Fruit fly (Drosophila melanogaster) whole organism, embryonic: ENCODE results near the gene CG12814.

Experiments used
- B-H1 ChIP-seq: fragments of 200-800 bp; sonication (Bioruptor generic); IDR thresholded peaks from 3 replicates; pipeline ENCODE4 v1.3.6; 2022; ENCODE audit warnings: missing biosample characterization, missing genetic modification characterization
- CG10147 ChIP-seq: fragments of 200-800 bp; sonication (Bioruptor generic); optimal IDR thresholded peaks from 2 replicates; lab custom pipeline; 2019; ENCODE audit warnings: missing biosample characterization, mild to moderate bottlenecking, missing genetic modification characterization, moderate library complexity
- CG10462 ChIP-seq: fragments of 200-800 bp; sonication (Bioruptor generic); optimal IDR thresholded peaks from 2 replicates; lab custom pipeline; 2016; ENCODE audit warnings: missing biosample characterization, missing genetic modification characterization
- CG11723 ChIP-seq: fragments of 200-800 bp; sonication (Bioruptor generic); optimal IDR thresholded peaks from 2 replicates; lab custom pipeline; 2017; ENCODE audit warnings: missing biosample characterization, mild to moderate bottlenecking, missing genetic modification characterization
- CG14667 ChIP-seq: fragments of 200-800 bp; sonication (Bioruptor generic); IDR thresholded peaks from 2 replicates; pipeline ENCODE4 v1.3.6; 2022; ENCODE audit warnings: missing biosample characterization, missing genetic modification characterization
- CG15269 ChIP-seq: fragments of 200-800 bp; sonication (Bioruptor generic); optimal IDR thresholded peaks from 2 replicates; lab custom pipeline; 2018; ENCODE audit warnings: missing biosample characterization, mild to moderate bottlenecking, missing genetic modification characterization, moderate library complexity
- CG16779 ChIP-seq: fragments of 200-800 bp; sonication (Bioruptor generic); IDR thresholded peaks from 2 replicates; pipeline ENCODE4 v1.3.6; 2022; ENCODE audit warnings: missing biosample characterization, missing genetic modification characterization
- CG16863 ChIP-seq: fragments of 200-800 bp; sonication (Bioruptor generic); optimal IDR thresholded peaks from 3 replicates; lab custom pipeline; 2016; ENCODE audit warnings: missing biosample characterization, missing genetic modification characterization
- CG18476 ChIP-seq: fragments of 200-800 bp; sonication (Bioruptor generic); optimal IDR thresholded peaks from 2 replicates; lab custom pipeline; 2016; ENCODE audit warnings: missing biosample characterization, mild to moderate bottlenecking, missing genetic modification characterization
- CG3281 ChIP-seq: fragments of 200-800 bp; sonication (Bioruptor generic); optimal IDR thresholded peaks from 3 replicates; lab custom pipeline; 2017; ENCODE audit warnings: missing biosample characterization, mild to moderate bottlenecking, missing genetic modification characterization
- CG33213 ChIP-seq: fragments of 200-800 bp; sonication (Bioruptor generic); optimal IDR thresholded peaks from 3 replicates; lab custom pipeline; 2016; ENCODE audit warnings: missing biosample characterization, missing genetic modification characterization
- CG34422 ChIP-seq: fragments of 200-800 bp; sonication (Bioruptor generic); IDR thresholded peaks from 3 replicates; pipeline ENCODE4 v1.3.6; 2022; ENCODE audit warnings: missing biosample characterization, missing genetic modification characterization
- CG3726 ChIP-seq: fragments of 200-800 bp; sonication (Bioruptor generic); IDR thresholded peaks from 3 replicates; pipeline ENCODE4, ENCODE4 v1.3.6; 2022; ENCODE audit warnings: missing biosample characterization, missing genetic modification characterization
- CG4730 ChIP-seq: fragments of 200-800 bp; sonication (Bioruptor generic); IDR thresholded peaks from 2 replicates; pipeline ENCODE4 v1.3.6; 2022; ENCODE audit warnings: missing biosample characterization, missing genetic modification characterization
- CG7786 ChIP-seq: fragments of 200-800 bp; sonication (Bioruptor generic); optimal IDR thresholded peaks from 2 replicates; lab custom pipeline; 2016; ENCODE audit warnings: missing biosample characterization, missing genetic modification characterization
- CG8388 ChIP-seq: fragments of 200-800 bp; sonication (Bioruptor generic); optimal IDR thresholded peaks from 2 replicates; lab custom pipeline; 2019; ENCODE audit warnings: missing biosample characterization, mild to moderate bottlenecking, missing genetic modification characterization, moderate library complexity
- CkIIα-i1 ChIP-seq: fragments of 200-800 bp; sonication (Bioruptor generic); IDR thresholded peaks from 2 replicates; pipeline ENCODE4 v1.3.6; 2022; ENCODE audit warnings: missing biosample characterization, missing genetic modification characterization
- D ChIP-seq, 2 experiments: fragments of 200-800 bp in 1 of 2; fragments of >200 bp in 1 of 2; sonication (Bioruptor generic) in 1 of 2; optimal IDR thresholded peaks; 2 replicates in 1 of 2; 3 replicates in 1 of 2; lab custom pipeline; 2017; ENCODE audit warnings: mild to moderate bottlenecking in 1 of 2, missing biosample characterization in 1 of 2, missing genetic modification characterization in 1 of 2, missing genetic modification reagents in 1 of 2
- Dbx ChIP-seq: fragments of 200-800 bp; sonication (Bioruptor generic); IDR thresholded peaks from 3 replicates; pipeline ENCODE4 v1.3.6; 2022; ENCODE audit warnings: missing biosample characterization, missing genetic modification characterization
- Drgx ChIP-seq: fragments of 200-800 bp; sonication (Bioruptor generic); IDR thresholded peaks from 2 replicates; pipeline ENCODE4 v1.3.6; 2022; ENCODE audit warnings: missing biosample characterization, missing genetic modification characterization
- HmgZ ChIP-seq: fragments of 200-800 bp; sonication (Bioruptor generic); optimal IDR thresholded peaks from 2 replicates; lab custom pipeline; 2018; ENCODE audit warnings: missing biosample characterization, mild to moderate bottlenecking, missing genetic modification characterization
- Lim3 ChIP-seq: fragments of 200-800 bp; sonication (Bioruptor generic); IDR thresholded peaks from 2 replicates; pipeline ENCODE4 v1.3.6; 2022; ENCODE audit warnings: missing biosample characterization, missing genetic modification characterization
- MESR4 ChIP-seq: fragments of 200-800 bp; sonication (Bioruptor generic); optimal IDR thresholded peaks from 2 replicates; lab custom pipeline; 2018; ENCODE audit warnings: missing biosample characterization, mild to moderate bottlenecking, missing genetic modification characterization, moderate library complexity
- Max ChIP-seq: fragments of 200-800 bp; sonication (Bioruptor generic); optimal IDR thresholded peaks from 2 replicates; lab custom pipeline; 2016; ENCODE audit warnings: missing biosample characterization, mild to moderate bottlenecking, missing genetic modification characterization
- NC2α ChIP-seq: fragments of 200-800 bp; sonication (Bioruptor generic); optimal IDR thresholded peaks from 2 replicates; lab custom pipeline; 2016; ENCODE audit warnings: missing biosample characterization, missing genetic modification characterization
- Nf-YA ChIP-seq: fragments of 200-800 bp; sonication (Bioruptor generic); IDR thresholded peaks from 2 replicates; pipeline ENCODE4 v1.3.6; 2022; ENCODE audit warnings: missing biosample characterization, missing genetic modification characterization
- Poxn ChIP-seq: fragments of 200-800 bp; sonication (Bioruptor generic); IDR thresholded peaks from 2 replicates; pipeline ENCODE4 v1.3.6; 2022; ENCODE audit warnings: missing biosample characterization, missing genetic modification characterization
- Rx ChIP-seq: fragments of 200-800 bp; sonication (Bioruptor generic); IDR thresholded peaks from 2 replicates; pipeline ENCODE4 v1.3.6; 2022; ENCODE audit warnings: missing biosample characterization, missing genetic modification characterization
- Side ChIP-seq: fragments of 200-800 bp; sonication (Bioruptor generic); optimal IDR thresholded peaks from 2 replicates; lab custom pipeline; 2016; ENCODE audit warnings: missing biosample characterization, missing genetic modification characterization
- Six4 ChIP-seq: fragments of 200-800 bp; sonication (Bioruptor generic); optimal IDR thresholded peaks from 2 replicates; lab custom pipeline; 2016; ENCODE audit warnings: missing biosample characterization, missing genetic modification characterization
- Stat92E ChIP-seq, 3 experiments: fragments of >200 bp in 2 of 3; fragments of 200-800 bp in 1 of 3; sonication (Bioruptor generic) in 1 of 3; optimal IDR thresholded peaks; 2 replicates each; lab custom pipeline; 2017 to 2019; ENCODE audit warnings: missing biosample characterization in 3 of 3, missing genetic modification characterization in 3 of 3, mild to moderate bottlenecking in 1 of 3, moderate library complexity in 1 of 3
- ato ChIP-seq: fragments of 200-800 bp; sonication (Bioruptor generic); IDR thresholded peaks from 2 replicates; pipeline ENCODE4 v1.3.6; 2022; ENCODE audit warnings: missing biosample characterization, missing genetic modification characterization; ENCODE audit not compliant: partially characterized antibody
- bab2 ChIP-seq: fragments of 200-800 bp; sonication (Bioruptor generic); optimal IDR thresholded peaks from 2 replicates; lab custom pipeline; 2016; ENCODE audit warnings: missing biosample characterization, missing genetic modification characterization
- bsh ChIP-seq, 2 experiments: fragments of 200-800 bp; sonication (Bioruptor generic); optimal IDR thresholded peaks; 2 replicates each; lab custom pipeline; 2017 to 2018; ENCODE audit warnings: mild to moderate bottlenecking in 2 of 2, missing biosample characterization in 2 of 2, missing genetic modification characterization in 2 of 2, moderate library complexity in 1 of 2
- croc ChIP-seq: fragments of 200-800 bp; sonication (Bioruptor generic); conservative IDR thresholded peaks from 3 replicates; pipeline ENCODE4 v1.3.6; 2022; ENCODE audit warnings: missing biosample characterization, missing genetic modification characterization
- dm ChIP-seq: fragments of 200-800 bp; sonication (Bioruptor generic); optimal IDR thresholded peaks from 3 replicates; lab custom pipeline; 2016; ENCODE audit warnings: missing biosample characterization, missing genetic modification characterization
- gem ChIP-seq: fragments of 200-800 bp; sonication (Bioruptor generic); optimal IDR thresholded peaks from 2 replicates; lab custom pipeline; 2019; ENCODE audit warnings: missing biosample characterization, mild to moderate bottlenecking, missing genetic modification characterization, moderate library complexity
- jigr1 ChIP-seq: fragments of 200-800 bp; sonication (Bioruptor generic); IDR thresholded peaks from 3 replicates; pipeline ENCODE4 v1.3.6; 2022; ENCODE audit warnings: missing biosample characterization, missing genetic modification characterization
- mirr ChIP-seq: fragments of 200-800 bp; sonication (Bioruptor generic); optimal IDR thresholded peaks from 3 replicates; lab custom pipeline; 2018; ENCODE audit warnings: missing biosample characterization, mild to moderate bottlenecking, missing genetic modification characterization
- oc ChIP-seq: fragments of 200-800 bp; sonication (Bioruptor generic); optimal IDR thresholded peaks from 2 replicates; lab custom pipeline; 2018; ENCODE audit warnings: missing biosample characterization, mild to moderate bottlenecking, missing genetic modification characterization, moderate library complexity
- pan ChIP-seq, 4 experiments: fragments of >200 bp in 3 of 4; fragments of 200-800 bp in 1 of 4; sonication (Bioruptor generic) in 1 of 4; optimal IDR thresholded peaks in 3 of 4; IDR thresholded peaks in 1 of 4; 2 replicates each; pipeline versions ENCODE4 v1.3.6 to Lab custom; 2017 to 2022; ENCODE audit warnings: missing biosample characterization in 2 of 4, missing genetic modification characterization in 2 of 4, mixed read lengths in 1 of 4
- phol ChIP-seq: fragments of 200-800 bp; sonication (Bioruptor generic); optimal IDR thresholded peaks from 3 replicates; lab custom pipeline; 2018; ENCODE audit warnings: missing biosample characterization, mild to moderate bottlenecking, missing genetic modification characterization, moderate library complexity
- sd ChIP-seq: fragments of 200-800 bp; sonication (Bioruptor generic); optimal IDR thresholded peaks from 3 replicates; lab custom pipeline; 2018; ENCODE audit warnings: missing biosample characterization, mild to moderate bottlenecking, missing genetic modification characterization, moderate library complexity
- sens-2 ChIP-seq: fragments of 200-800 bp; sonication (Bioruptor generic); IDR thresholded peaks from 2 replicates; pipeline ENCODE4 v1.3.6; 2022; ENCODE audit warnings: missing biosample characterization, missing genetic modification characterization
- sna ChIP-seq: fragments of 200-800 bp; sonication (Bioruptor generic); IDR thresholded peaks from 2 replicates; pipeline ENCODE4 v1.3.6; 2022; ENCODE audit warnings: missing biosample characterization, missing genetic modification characterization; ENCODE audit not compliant: partially characterized antibody
- trh ChIP-seq: fragments of 200-800 bp; sonication (Bioruptor generic); optimal IDR thresholded peaks from 2 replicates; lab custom pipeline; 2016; ENCODE audit warnings: missing biosample characterization, missing genetic modification characterization
- unpg ChIP-seq: fragments of 200-800 bp; sonication (Bioruptor generic); optimal IDR thresholded peaks from 3 replicates; lab custom pipeline; 2018; ENCODE audit warnings: missing biosample characterization, mild to moderate bottlenecking, missing genetic modification characterization, moderate library complexity
- vfl ChIP-seq: fragments of 200-800 bp; sonication (Bioruptor generic); optimal IDR thresholded peaks from 2 replicates; lab custom pipeline; 2016; ENCODE audit warnings: missing biosample characterization, missing genetic modification characterization
- vnd ChIP-seq: fragments of 200-800 bp; sonication (Bioruptor generic); IDR thresholded peaks from 3 replicates; pipeline ENCODE4 v1.3.6; 2022; ENCODE audit warnings: missing biosample characterization, missing genetic modification characterization; ENCODE audit not compliant: partially characterized antibody

Gene CG12814

DNA sequence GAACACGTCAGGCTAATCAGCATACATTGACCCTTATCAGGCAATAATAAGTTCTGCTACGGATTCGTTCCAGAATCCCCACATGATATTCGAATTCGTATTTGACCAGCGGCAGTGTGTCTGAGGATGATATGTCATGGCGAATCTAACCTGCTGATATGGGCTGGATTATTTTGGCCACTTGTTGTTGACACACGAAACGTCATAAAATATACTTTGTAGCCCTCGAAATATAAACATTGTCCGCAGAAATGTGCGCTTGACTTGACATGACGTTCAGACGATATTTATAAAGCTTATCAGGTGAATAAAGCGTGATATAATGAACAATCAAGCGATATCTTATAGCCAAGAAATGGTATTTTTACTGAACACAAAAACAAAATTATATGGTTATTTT is 23.1 kb downstream of the CG12814 start (continued):
- no peak for TF ChIP-seq CG18476 (GFP tag; lab: Kevin White, UChicago)
- no peak for TF ChIP-seq trh (GFP tag; lab: Kevin White, UChicago)
- no peak for TF ChIP-seq croc (GFP tag; lab: Robert Waterston, UW)
- no peak for TF ChIP-seq Lim3 (GFP tag; lab: Robert Waterston, UW)
- peak; percentile 30 for TF ChIP-seq CG3281 (GFP tag; lab: Kevin White, UChicago)
- peak; percentile 48 for TF ChIP-seq mirr (GFP tag; lab: Kevin White, UChicago)
- TF ChIP-seq sd = no peak
- no peak for TF ChIP-seq Rx (GFP tag; lab: Robert Waterston, UW)
- no peak for TF ChIP-seq ato (GFP tag; lab: Robert Waterston, UW)
- TF ChIP-seq B-H1 = no peak
- peak; percentile 15 for TF ChIP-seq CG10147 (GFP tag; lab: Kevin White, UChicago)
- TF ChIP-seq HmgZ (tag; lab: Kevin White, UChicago) = peak; percentile 14
- TF ChIP-seq Six4 (GFP tag; lab: Kevin White, UChicago) = no peak
- no peak for TF ChIP-seq CG11723 (GFP tag; lab: Kevin White, UChicago)
- no peak for TF ChIP-seq CG4730 (GFP tag; lab: Robert Waterston, UW)
- TF ChIP-seq CG10462 (GFP tag; lab: Kevin White, UChicago) = no peak
- no peak for TF ChIP-seq CG34422 (GFP tag; lab: Robert Waterston, UW)
- TF ChIP-seq CkIIα-i1 (GFP tag; lab: Robert Waterston, UW) = no peak
- TF ChIP-seq Dbx (GFP tag; lab: Robert Waterston, UW) = no peak

DNA sequence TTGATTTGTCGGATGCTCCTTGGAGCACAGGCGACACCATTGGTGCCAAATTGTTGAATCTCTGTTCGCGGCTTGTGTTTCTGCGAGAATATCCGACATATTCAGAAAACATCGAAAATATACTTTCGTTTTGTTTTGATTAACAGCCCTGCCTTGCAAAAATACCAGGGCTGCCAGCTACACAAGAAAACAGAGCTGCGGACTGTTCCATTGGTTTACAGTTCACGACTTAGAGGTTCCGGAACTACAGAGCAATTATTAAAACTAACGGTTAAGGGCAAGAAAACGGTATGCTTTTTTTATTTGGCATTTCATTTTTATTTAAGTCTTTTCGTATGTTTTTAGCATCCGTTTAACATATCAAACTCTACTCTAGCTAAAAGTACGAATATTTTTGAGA is 28.2 kb downstream of the CG12814 start, which contains the start of gene CG6254:
TSS of gene CG6254 (minus strand) at position 169 of the 400 bp plus-strand sequence.
- TF ChIP-seq dm (GFP tag; lab: Kevin White, UChicago) = peak; percentile 31
- TF ChIP-seq CG33213 = peak; percentile 40
- TF ChIP-seq Max = no peak
- 0 out of 2 replicates have a peak, but pooled peaks have one; percentile 14 for TF ChIP-seq sens-2 (GFP tag; lab: Robert Waterston, UW)
- peak; percentile 22; the same call in 1 of the 2 replicates for TF ChIP-seq sna (GFP tag; lab: Robert Waterston, UW)
- no peak for TF ChIP-seq CG16779
- TF ChIP-seq oc (tag; lab: Kevin White, UChicago) = no peak
- TF ChIP-seq Rx (GFP tag; lab: Robert Waterston, UW) = no peak
- peak; percentile 28; the same call in 1 of the 3 replicates for TF ChIP-seq vnd (GFP tag; lab: Robert Waterston, UW)
- no peak for TF ChIP-seq CG14667 (GFP tag; lab: Robert Waterston, UW)
- peak; percentile 57 for TF ChIP-seq MESR4 (GFP tag; lab: Kevin White, UChicago)
- TF ChIP-seq CG15269 (tag; lab: Kevin White, UChicago) = no peak
- TF ChIP-seq CG3726 = no peak
- TF ChIP-seq Drgx = no peak
- TF ChIP-seq CG8388 (GFP tag; lab: Kevin White, UChicago) = no peak
- no peak for TF ChIP-seq D (optimal IDR thresholded peaks at IDR 0.05; lab: Kevin White, UChicago)
- no peak for TF ChIP-seq D (GFP tag; optimal IDR thresholded peaks at IDR 0.05; lab: Kevin White, UChicago)
- peak; percentile 1 for TF ChIP-seq bab2
- peak; percentile 0 for TF ChIP-seq Side (GFP tag; lab: Kevin White, UChicago)
- TF ChIP-seq CG16863 (GFP tag; lab: Kevin White, UChicago) = no peak
- no peak for TF ChIP-seq Poxn
- peak in 1 of 2 experiments; percentile 22 for TF ChIP-seq bsh (GFP tag; optimal IDR thresholded peaks at IDR 0.05; lab: Kevin White, UChicago)
- TF ChIP-seq unpg (GFP tag; lab: Kevin White, UChicago) = no peak
- no peak for TF ChIP-seq Nf-YA (GFP tag; lab: Robert Waterston, UW)
- TF ChIP-seq phol (tag; lab: Kevin White, UChicago) = peak; percentile 44
- TF ChIP-seq NC2α (GFP tag; lab: Kevin White, UChicago) = no peak
- TF ChIP-seq vfl = peak; percentile 25
- no peak for TF ChIP-seq jigr1 (GFP tag; lab: Robert Waterston, UW)
- TF ChIP-seq pan (optimal IDR thresholded peaks at IDR 0.05; lab: Kevin White, UChicago) = no peak
- TF ChIP-seq pan (GFP tag; optimal IDR thresholded peaks at IDR 0.05 in 1 of 2, IDR thresholded peaks at IDR 0.05 in 1 of 2) = peak in 1 of 2 experiments; percentile 22
- no peak for TF ChIP-seq gem (tag; lab: Kevin White, UChicago)
- TF ChIP-seq CG7786 = peak; percentile 34
- TF ChIP-seq Stat92E (GFP tag; optimal IDR thresholded peaks at IDR 0.05; lab: Kevin White, UChicago) = peak in 1 of 3 experiments; percentile 30
